Fruit fly (Drosophila melanogaster): ENCODE results near the gene CG13288.

dm6 chr3L:5943348-5943904 is 36.2 kb downstream of the CG13288 start:
- TF ChIP-seq CG8478 (optimal IDR thresholded peaks at IDR 0.05), result no peak
- no peak for TF ChIP-seq CTCF (optimal IDR thresholded peaks at IDR 0.05)
